Fruit fly (Drosophila melanogaster) whole organism, embryonic: ENCODE results near the gene CG31388.

Experiments
- CG10321 ChIP-seq: fragments of 200-800 bp; sonication (Bioruptor generic); IDR thresholded peaks from 2 replicates; pipeline ENCODE4 v1.3.6; 2022; ENCODE audit warnings: missing biosample characterization, missing genetic modification characterization
- CG10543 ChIP-seq: fragments of 200-800 bp; sonication (Bioruptor generic); optimal IDR thresholded peaks from 3 replicates; lab custom pipeline; 2017; ENCODE audit warnings: missing biosample characterization, mild to moderate bottlenecking, missing genetic modification characterization, moderate library complexity
- CG11085 ChIP-seq: fragments of 200-800 bp; sonication (Bioruptor generic); IDR thresholded peaks from 2 replicates; pipeline ENCODE4 v1.3.6; 2022; ENCODE audit warnings: missing biosample characterization, missing genetic modification characterization
- CG11504 ChIP-seq: fragments of 200-800 bp; sonication (Bioruptor generic); optimal IDR thresholded peaks from 3 replicates; lab custom pipeline; 2019; ENCODE audit warnings: missing biosample characterization, mild to moderate bottlenecking, missing genetic modification characterization, moderate library complexity
- CG11695 ChIP-seq: fragments of 200-800 bp; sonication (Bioruptor generic); IDR thresholded peaks from 3 replicates; pipeline ENCODE4 v1.3.6; 2022; ENCODE audit warnings: missing biosample characterization, missing genetic modification characterization
- CG12071 ChIP-seq: fragments of 200-800 bp; sonication (Bioruptor generic); optimal IDR thresholded peaks from 3 replicates; lab custom pipeline; 2018; ENCODE audit warnings: missing biosample characterization, mild to moderate bottlenecking, missing genetic modification characterization
- CG12769 ChIP-seq: fragments of 200-800 bp; sonication (Bioruptor generic); optimal IDR thresholded peaks from 2 replicates; lab custom pipeline; 2019; ENCODE audit warnings: missing biosample characterization, mild to moderate bottlenecking, missing genetic modification characterization, moderate library complexity
- CG13287 ChIP-seq: fragments of 200-800 bp; sonication (Bioruptor generic); IDR thresholded peaks from 2 replicates; pipeline ENCODE4 v1.3.6; 2022; ENCODE audit warnings: missing biosample characterization, missing genetic modification characterization; ENCODE audit not compliant: partially characterized antibody
- CG15479 ChIP-seq: fragments of 200-800 bp; sonication (Bioruptor generic); optimal IDR thresholded peaks from 3 replicates; lab custom pipeline; 2019; ENCODE audit warnings: missing biosample characterization, mild to moderate bottlenecking, missing genetic modification characterization, moderate library complexity
- CG15601 ChIP-seq: fragments of 200-800 bp; sonication (Bioruptor generic); optimal IDR thresholded peaks from 3 replicates; lab custom pipeline; 2019; ENCODE audit warnings: missing biosample characterization, mild to moderate bottlenecking, missing genetic modification characterization, moderate library complexity
- CG31388 ChIP-seq: fragments of 200-800 bp; sonication (Bioruptor generic); optimal IDR thresholded peaks from 2 replicates; lab custom pipeline; 2016; ENCODE audit warnings: missing biosample characterization, missing genetic modification characterization
- CG3163 ChIP-seq: fragments of 200-800 bp; sonication (Bioruptor generic); optimal IDR thresholded peaks from 3 replicates; lab custom pipeline; 2016; ENCODE audit warnings: missing biosample characterization, missing genetic modification characterization
- CG32767 ChIP-seq: fragments of 200-800 bp; sonication (Bioruptor generic); IDR thresholded peaks from 2 replicates; pipeline ENCODE4 v1.3.6; 2022; ENCODE audit warnings: missing biosample characterization, missing genetic modification characterization
- CG3838 ChIP-seq: fragments of 200-800 bp; sonication (Bioruptor generic); optimal IDR thresholded peaks from 3 replicates; lab custom pipeline; 2016; ENCODE audit warnings: missing biosample characterization, missing genetic modification characterization
- CG4404 ChIP-seq: fragments of 200-800 bp; sonication (Bioruptor generic); IDR thresholded peaks from 2 replicates; pipeline ENCODE4 v1.3.6; 2022; ENCODE audit warnings: missing biosample characterization, missing genetic modification characterization
- CG4820 ChIP-seq: fragments of 200-800 bp; sonication (Bioruptor generic); optimal IDR thresholded peaks from 3 replicates; lab custom pipeline; 2016; ENCODE audit warnings: missing biosample characterization, missing genetic modification characterization
- CG6765 ChIP-seq: fragments of 200-800 bp; sonication (Bioruptor generic); optimal IDR thresholded peaks from 3 replicates; lab custom pipeline; 2017; ENCODE audit warnings: missing biosample characterization, mild to moderate bottlenecking, missing genetic modification characterization
- CG7928 ChIP-seq: fragments of 200-800 bp; sonication (Bioruptor generic); optimal IDR thresholded peaks from 2 replicates; lab custom pipeline; 2017; ENCODE audit warnings: missing biosample characterization, mild to moderate bottlenecking, missing genetic modification characterization
- Dip3 ChIP-seq: fragments of 200-800 bp; sonication (Bioruptor generic); optimal IDR thresholded peaks from 3 replicates; lab custom pipeline; 2016; ENCODE audit warnings: missing biosample characterization, missing genetic modification characterization
- Drgx ChIP-seq: fragments of 200-800 bp; sonication (Bioruptor generic); IDR thresholded peaks from 2 replicates; pipeline ENCODE4 v1.3.6; 2022; ENCODE audit warnings: missing biosample characterization, missing genetic modification characterization
- Ets97D ChIP-seq: fragments of 200-800 bp; sonication (Bioruptor generic); optimal IDR thresholded peaks from 3 replicates; lab custom pipeline; 2016; ENCODE audit warnings: missing biosample characterization, missing genetic modification characterization
- Gsc ChIP-seq: fragments of 200-800 bp; sonication (Bioruptor generic); IDR thresholded peaks from 2 replicates; pipeline ENCODE4 v1.3.6; 2022; ENCODE audit warnings: missing biosample characterization, missing genetic modification characterization
- HHEX ChIP-seq: fragments of 200-800 bp; sonication (Bioruptor generic); optimal IDR thresholded peaks from 3 replicates; lab custom pipeline; 2017; ENCODE audit warnings: missing biosample characterization, mild to moderate bottlenecking, missing genetic modification characterization, missing genetic modification reagents
- HmgZ ChIP-seq: fragments of 200-800 bp; sonication (Bioruptor generic); optimal IDR thresholded peaks from 2 replicates; lab custom pipeline; 2018; ENCODE audit warnings: missing biosample characterization, mild to moderate bottlenecking, missing genetic modification characterization
- Hr3 ChIP-seq: fragments of 200-800 bp; sonication (Bioruptor generic); optimal IDR thresholded peaks from 3 replicates; lab custom pipeline; 2016; ENCODE audit warnings: missing biosample characterization, missing genetic modification characterization
- MTF-1 ChIP-seq: fragments of 200-800 bp; sonication (Bioruptor generic); optimal IDR thresholded peaks from 2 replicates; lab custom pipeline; 2018; ENCODE audit warnings: missing biosample characterization, mild to moderate bottlenecking, missing genetic modification characterization, borderline replicate concordance
- Nf-YA ChIP-seq: fragments of 200-800 bp; sonication (Bioruptor generic); IDR thresholded peaks from 2 replicates; pipeline ENCODE4 v1.3.6; 2022; ENCODE audit warnings: missing biosample characterization, missing genetic modification characterization
- Side ChIP-seq: fragments of 200-800 bp; sonication (Bioruptor generic); optimal IDR thresholded peaks from 2 replicates; lab custom pipeline; 2016; ENCODE audit warnings: missing biosample characterization, missing genetic modification characterization
- Tbp ChIP-seq: fragments of >200 bp; optimal IDR thresholded peaks from 2 replicates; lab custom pipeline; 2018; ENCODE audit warnings: missing biosample characterization, missing genetic modification characterization
- ac ChIP-seq: fragments of 200-800 bp; sonication (Bioruptor generic); optimal IDR thresholded peaks from 3 replicates; lab custom pipeline; 2017; ENCODE audit warnings: missing biosample characterization, mild to moderate bottlenecking, missing genetic modification characterization
- amos ChIP-seq: fragments of 200-800 bp; sonication (Bioruptor generic); IDR thresholded peaks from 2 replicates; pipeline ENCODE4 v1.3.6; 2022; ENCODE audit warnings: missing biosample characterization, missing genetic modification characterization; ENCODE audit not compliant: partially characterized antibody
- bbx ChIP-seq: fragments of 200-800 bp; sonication (Bioruptor generic); IDR thresholded peaks from 2 replicates; pipeline ENCODE4 v1.3.6; 2022; ENCODE audit warnings: missing biosample characterization, missing genetic modification characterization; ENCODE audit not compliant: partially characterized antibody
- caup ChIP-seq: fragments of 200-800 bp; sonication (Bioruptor generic); optimal IDR thresholded peaks from 3 replicates; lab custom pipeline; 2017; ENCODE audit warnings: missing biosample characterization, mild to moderate bottlenecking, missing genetic modification characterization, moderate library complexity; ENCODE audit not compliant: severe bottlenecking
- danr ChIP-seq: fragments of 200-800 bp; sonication (Bioruptor generic); IDR thresholded peaks from 2 replicates; pipeline ENCODE4 v1.3.6; 2022; ENCODE audit warnings: missing biosample characterization, missing genetic modification characterization
- dm ChIP-seq: fragments of 200-800 bp; sonication (Bioruptor generic); optimal IDR thresholded peaks from 3 replicates; lab custom pipeline; 2016; ENCODE audit warnings: missing biosample characterization, missing genetic modification characterization
- dmrt99B ChIP-seq: fragments of 200-800 bp; sonication (Bioruptor generic); optimal IDR thresholded peaks from 2 replicates; lab custom pipeline; 2018; ENCODE audit warnings: missing biosample characterization, mild to moderate bottlenecking, missing genetic modification characterization, moderate library complexity
- dpn ChIP-seq, 2 experiments: fragments of 200-800 bp; sonication (Bioruptor generic); optimal IDR thresholded peaks; 3 replicates each; lab custom pipeline; 2016; ENCODE audit warnings: missing biosample characterization in 2 of 2, missing genetic modification characterization in 2 of 2
- dysf ChIP-seq: fragments of 200-800 bp; sonication (Bioruptor generic); IDR thresholded peaks from 3 replicates; pipeline ENCODE4 v1.3.6; 2022; ENCODE audit warnings: missing biosample characterization, missing genetic modification characterization
- esg ChIP-seq: fragments of 200-800 bp; sonication (Bioruptor generic); conservative IDR thresholded peaks from 2 replicates; pipeline ENCODE4 v1.3.6; 2022; ENCODE audit warnings: missing biosample characterization, missing genetic modification characterization
- ham ChIP-seq: fragments of 200-800 bp; sonication (Bioruptor generic); IDR thresholded peaks from 2 replicates; pipeline ENCODE4 v1.3.6; 2022; ENCODE audit warnings: missing biosample characterization, missing genetic modification characterization
- hbn ChIP-seq: fragments of 200-800 bp; sonication (Bioruptor generic); IDR thresholded peaks from 2 replicates; pipeline ENCODE4 v1.3.6; 2022; ENCODE audit warnings: missing biosample characterization, missing genetic modification characterization; ENCODE audit not compliant: partially characterized antibody
- klu ChIP-seq: fragments of 200-800 bp; sonication (Bioruptor generic); IDR thresholded peaks from 2 replicates; pipeline ENCODE4 v1.3.6; 2022; ENCODE audit warnings: missing biosample characterization, missing genetic modification characterization
- lmd ChIP-seq: fragments of 200-800 bp; sonication (Bioruptor generic); IDR thresholded peaks from 2 replicates; pipeline ENCODE4 v1.3.6; 2022; ENCODE audit warnings: missing biosample characterization, missing genetic modification characterization
- odd ChIP-seq: fragments of 200-800 bp; sonication (Bioruptor generic); optimal IDR thresholded peaks from 2 replicates; lab custom pipeline; 2017; ENCODE audit warnings: missing biosample characterization, mild to moderate bottlenecking, missing genetic modification characterization
- rib ChIP-seq: fragments of 200-800 bp; sonication (Bioruptor generic); IDR thresholded peaks from 2 replicates; pipeline ENCODE4 v1.3.6; 2022; ENCODE audit warnings: missing biosample characterization, missing genetic modification characterization
- sens ChIP-seq: fragments of 200-800 bp; sonication (Bioruptor generic); peaks from one replicate; lab custom pipeline; 2016; ENCODE audit warnings: missing biosample characterization, missing genetic modification characterization
- slbo ChIP-seq: fragments of 200-800 bp; sonication (Bioruptor generic); IDR thresholded peaks from 2 replicates; pipeline ENCODE4 v1.3.6; 2022; ENCODE audit warnings: missing biosample characterization, missing genetic modification characterization
- sob ChIP-seq: fragments of 200-800 bp; sonication (Bioruptor generic); IDR thresholded peaks from 2 replicates; pipeline ENCODE4 v1.3.6; 2022; ENCODE audit warnings: missing biosample characterization, missing genetic modification characterization
- sug ChIP-seq: fragments of 200-800 bp; optimal IDR thresholded peaks from 2 replicates; lab custom pipeline; 2019; ENCODE audit warnings: missing biosample characterization, mild to moderate bottlenecking, missing genetic modification characterization, moderate library complexity
- trh ChIP-seq: fragments of 200-800 bp; sonication (Bioruptor generic); optimal IDR thresholded peaks from 2 replicates; lab custom pipeline; 2016; ENCODE audit warnings: missing biosample characterization, missing genetic modification characterization
- vvl ChIP-seq: fragments of 200-800 bp; sonication (Bioruptor generic); IDR thresholded peaks from 2 replicates; pipeline ENCODE4 v1.3.6; 2022; ENCODE audit warnings: missing biosample characterization, missing genetic modification characterization
- yki ChIP-seq: fragments of >200 bp; optimal IDR thresholded peaks from 3 replicates; lab custom pipeline; 2018

The CG31388 gene

DNA sequence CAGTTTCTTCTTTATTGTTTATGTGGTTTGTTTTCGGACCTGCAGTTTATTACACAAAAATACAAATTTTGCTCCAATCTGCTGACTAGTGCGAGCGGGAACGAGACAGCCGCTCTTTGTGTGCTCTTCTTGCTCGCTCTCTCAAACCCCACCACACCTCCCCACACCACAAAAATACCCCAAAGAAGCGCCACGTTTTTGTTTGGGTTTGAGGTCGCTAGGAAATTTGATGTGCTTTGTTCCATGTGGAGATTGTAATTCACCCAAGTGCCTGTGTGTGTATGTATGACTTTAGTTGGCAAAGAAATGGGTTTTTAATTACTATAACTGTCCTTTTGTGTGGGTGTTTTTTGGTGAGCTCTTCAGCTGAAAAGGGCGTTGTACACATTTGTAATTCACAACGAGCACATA lies 39.5 kb upstream of the CG31388 start (continued):
- TF ChIP-seq CG11085 (GFP tag; lab: Robert Waterston, UW) = no peak
- TF ChIP-seq CG11695 = no peak; the same call in 2 of the 3 replicates
- no peak for TF ChIP-seq klu (GFP tag; lab: Robert Waterston, UW)
- TF ChIP-seq HHEX (GFP tag; lab: Kevin White, UChicago) = no peak
- TF ChIP-seq MTF-1 (GFP tag; lab: Kevin White, UChicago) = peak; percentile 4
- TF ChIP-seq dmrt99B (tag; lab: Kevin White, UChicago) = peak; percentile 27
- TF ChIP-seq caup (GFP tag; lab: Kevin White, UChicago) = peak; percentile 38
- TF ChIP-seq CG3838 (GFP tag; lab: Kevin White, UChicago) = no peak
- no peak for TF ChIP-seq CG32767 (GFP tag; lab: Robert Waterston, UW)
- TF ChIP-seq sob (GFP tag; lab: Robert Waterston, UW) = peak; percentile 51; the same call in 1 of the 2 replicates
- peak; percentile 52; the same call in 1 of the 2 replicates for TF ChIP-seq rib (GFP tag; lab: Robert Waterston, UW)
- peak; percentile 52 for TF ChIP-seq sug
- TF ChIP-seq CG12769 = peak; percentile 67
- no peak for TF ChIP-seq CG7928 (GFP tag; lab: Kevin White, UChicago)
- no peak for TF ChIP-seq CG15601 (tag; lab: Kevin White, UChicago)
- TF ChIP-seq dm (GFP tag; lab: Kevin White, UChicago) = peak; percentile 67
- TF ChIP-seq bbx (GFP tag; lab: Robert Waterston, UW) = peak; percentile 41; the same call in 1 of the 2 replicates
- no peak for TF ChIP-seq Side (GFP tag; lab: Kevin White, UChicago)
- no peak for TF ChIP-seq odd (GFP tag; lab: Kevin White, UChicago)
- TF ChIP-seq Nf-YA (GFP tag; lab: Robert Waterston, UW) = no peak
- TF ChIP-seq hbn = no peak; the same call in 1 of the 2 replicates
- no peak for TF ChIP-seq Dip3 (GFP tag; lab: Kevin White, UChicago)
- no peak for TF ChIP-seq CG15479
- TF ChIP-seq trh (GFP tag; lab: Kevin White, UChicago) = no peak
- peak; percentile 84 for TF ChIP-seq CG10321 (GFP tag; lab: Robert Waterston, UW)
- peak; percentile 19 to 27 for TF ChIP-seq dpn (GFP tag; optimal IDR thresholded peaks at IDR 0.05; lab: Kevin White, UChicago)
- TF ChIP-seq esg (GFP tag; lab: Robert Waterston, UW) = no peak
- TF ChIP-seq slbo = peak; percentile 39
- TF ChIP-seq CG4404 (GFP tag; lab: Robert Waterston, UW) = no peak
- peak; percentile 50 for TF ChIP-seq CG12071 (GFP tag; lab: Kevin White, UChicago)
- no peak for TF ChIP-seq danr (GFP tag; lab: Robert Waterston, UW)
- TF ChIP-seq CG6765 = no peak
- no peak for TF ChIP-seq CG4820
- no peak for TF ChIP-seq CG31388
- no peak for TF ChIP-seq amos
- no peak for TF ChIP-seq ham (GFP tag; lab: Robert Waterston, UW)
- peak; percentile 56 for TF ChIP-seq sens
- TF ChIP-seq CG10543 (GFP tag; lab: Kevin White, UChicago) = peak; percentile 54
- peak; percentile 47; the same call in 1 of the 2 replicates for TF ChIP-seq Drgx (GFP tag; lab: Robert Waterston, UW)
- TF ChIP-seq Hr3 (GFP tag; lab: Kevin White, UChicago) = no peak
- TF ChIP-seq Ets97D = no peak
- TF ChIP-seq yki (lab: Kevin White, UChicago) = no peak
- 0 out of 2 replicates have a peak, but pooled peaks have one; percentile 11 for TF ChIP-seq CG13287 (GFP tag; lab: Robert Waterston, UW)
- TF ChIP-seq vvl (GFP tag; lab: Robert Waterston, UW) = peak; percentile 46; the same call in 1 of the 2 replicates
- no peak for TF ChIP-seq lmd (GFP tag; lab: Robert Waterston, UW)
- no peak for TF ChIP-seq ac (GFP tag; lab: Kevin White, UChicago)
- peak; percentile 52 for TF ChIP-seq HmgZ (tag; lab: Kevin White, UChicago)
- TF ChIP-seq CG11504 (tag; lab: Kevin White, UChicago) = no peak
- no peak for TF ChIP-seq Tbp (GFP tag; lab: Kevin White, UChicago)
- TF ChIP-seq Gsc (GFP tag; lab: Robert Waterston, UW) = no peak
- TF ChIP-seq dysf (GFP tag; lab: Robert Waterston, UW) = no peak
- peak; percentile 43 for TF ChIP-seq CG3163 (GFP tag; lab: Kevin White, UChicago)
